Worm (Caenorhabditis elegans) whole organism, young adult: ENCODE results near the gene T02H6.5.

Experiments
- B0261.1 ChIP-seq: sonication (generic microtip); optimal IDR thresholded peaks from 2 replicates; lab custom pipeline; 2016; ENCODE audit warnings: mild to moderate bottlenecking, missing genetic modification characterization, moderate library complexity, missing compliant biosample characterization
- D2030.7 ChIP-seq: fragments of 200-800 bp; sonication (Bioruptor generic); IDR thresholded peaks from 2 replicates; pipeline ENCODE4 v1.3.6; 2022; ENCODE audit warnings: missing genetic modification reagents, missing genetic modification characterization, missing compliant biosample characterization
- F23B12.7 ChIP-seq: sonication (generic microtip); optimal IDR thresholded peaks from 2 replicates; lab custom pipeline; 2017; ENCODE audit warnings: missing genetic modification characterization, mild to moderate bottlenecking, missing compliant biosample characterization, antibody characterized with exemption, moderate library complexity; ENCODE audit not compliant: insufficient read depth
- F33H1.4 ChIP-seq: fragments of 200-800 bp; sonication (Bioruptor generic); IDR thresholded peaks from 2 replicates; pipeline ENCODE4 v1.3.6; 2022; ENCODE audit warnings: missing genetic modification reagents, missing genetic modification characterization, missing compliant biosample characterization
- K11D2.4 ChIP-seq: fragments of 200-800 bp; sonication (Bioruptor generic); IDR thresholded peaks from 2 replicates; pipeline ENCODE4 v1.3.6; 2022; ENCODE audit warnings: missing genetic modification reagents, missing genetic modification characterization, missing compliant biosample characterization
- K12H6.12 ChIP-seq: fragments of 200-800 bp; sonication (Bioruptor generic); optimal IDR thresholded peaks from 2 replicates; lab custom pipeline; 2018; ENCODE audit warnings: mild to moderate bottlenecking, missing genetic modification characterization, missing compliant biosample characterization
- T07F8.4 ChIP-seq: sonication (generic microtip); optimal IDR thresholded peaks from 2 replicates; lab custom pipeline; 2016; ENCODE audit warnings: mild to moderate bottlenecking, missing genetic modification characterization, moderate library complexity, missing compliant biosample characterization
- Y95B8A.8 ChIP-seq: fragments of 200-800 bp; sonication (Bioruptor generic); IDR thresholded peaks from 2 replicates; pipeline ENCODE4 v1.3.6; 2022; ENCODE audit warnings: missing genetic modification reagents, missing genetic modification characterization, missing compliant biosample characterization
- aptf-3 ChIP-seq: fragments of 200-800 bp; sonication (Bioruptor generic); IDR thresholded peaks from 2 replicates; pipeline ENCODE4 v1.3.6; 2022; ENCODE audit warnings: missing genetic modification characterization, missing compliant biosample characterization
- attf-5 ChIP-seq: fragments of 200-800 bp; sonication (Bioruptor generic); optimal IDR thresholded peaks from 2 replicates; lab custom pipeline; 2018; ENCODE audit warnings: mild to moderate bottlenecking, missing genetic modification characterization, missing compliant biosample characterization
- ccch-3 ChIP-seq: fragments of 200-800 bp; sonication (Bioruptor generic); optimal IDR thresholded peaks from 2 replicates; lab custom pipeline; 2018; ENCODE audit warnings: mild to moderate bottlenecking, missing genetic modification characterization, missing compliant biosample characterization
- cebp-1 ChIP-seq, 2 experiments: fragments of 200-800 bp in 1 of 2; sonication (Bioruptor generic) in 1 of 2; sonication (generic microtip) in 1 of 2; IDR thresholded peaks in 1 of 2; optimal IDR thresholded peaks in 1 of 2; 2 replicates each; pipeline versions ENCODE4 v1.3.6 to Lab custom; 2017 to 2022; ENCODE audit warnings: missing compliant biosample characterization in 2 of 2, missing genetic modification characterization in 2 of 2, mild to moderate bottlenecking in 1 of 2, missing genetic modification reagents in 1 of 2, moderate library complexity in 1 of 2
- ceh-40 ChIP-seq: fragments of 200-800 bp; sonication (Bioruptor generic); IDR thresholded peaks from 2 replicates; pipeline ENCODE4 v1.3.6; 2022; ENCODE audit warnings: missing genetic modification characterization, missing compliant biosample characterization
- ceh-58 ChIP-seq: fragments of 200-800 bp; sonication (Bioruptor generic); IDR thresholded peaks from 2 replicates; pipeline ENCODE4 v1.3.6; 2022; ENCODE audit warnings: missing genetic modification characterization, missing compliant biosample characterization
- ceh-79 ChIP-seq: sonication (generic microtip); optimal IDR thresholded peaks from 2 replicates; lab custom pipeline; 2017; ENCODE audit warnings: mild to moderate bottlenecking, missing genetic modification characterization, missing compliant biosample characterization
- chd-7 ChIP-seq: sonication (generic microtip); optimal IDR thresholded peaks from 2 replicates; lab custom pipeline; 2016; ENCODE audit warnings: mild to moderate bottlenecking, missing genetic modification characterization, moderate library complexity, missing compliant biosample characterization
- die-1 ChIP-seq: sonication (generic microtip); optimal IDR thresholded peaks from 2 replicates; lab custom pipeline; 2016; ENCODE audit warnings: missing genotype, mild to moderate bottlenecking, missing genetic modification characterization, missing compliant biosample characterization
- dox-1 ChIP-seq: fragments of 200-800 bp; sonication (Bioruptor generic); IDR thresholded peaks from 2 replicates; pipeline ENCODE4 v1.3.6; 2022; ENCODE audit warnings: missing genetic modification reagents, missing genetic modification characterization, missing compliant biosample characterization
- dpff-1 ChIP-seq: sonication (generic microtip); optimal IDR thresholded peaks from 2 replicates; lab custom pipeline; 2017; ENCODE audit warnings: mild to moderate bottlenecking, missing genetic modification characterization, missing compliant biosample characterization
- dpl-1 ChIP-seq: fragments of 150-350 bp; optimal IDR thresholded peaks from 2 replicates; lab custom pipeline; 2014; ENCODE audit warnings: missing biosample characterization, missing genetic modification reagents, missing genetic modification characterization
- ets-4 ChIP-seq: fragments of 200-800 bp; sonication (Bioruptor generic); optimal IDR thresholded peaks from 2 replicates; lab custom pipeline; 2018; ENCODE audit warnings: mild to moderate bottlenecking, missing genetic modification characterization, missing compliant biosample characterization
- him-1 ChIP-seq: sonication (generic microtip); optimal IDR thresholded peaks from 2 replicates; lab custom pipeline; 2016; ENCODE audit warnings: missing genotype, missing genetic modification reagents, missing genetic modification characterization, missing compliant biosample characterization
- hmg-1.2 ChIP-seq: fragments of 200-800 bp; sonication (Bioruptor generic); IDR thresholded peaks from 2 replicates; pipeline ENCODE4 v1.3.6; 2022; ENCODE audit warnings: missing genetic modification reagents, missing genetic modification characterization, missing compliant biosample characterization
- hmg-20 ChIP-seq: fragments of 200-800 bp; sonication (Bioruptor generic); IDR thresholded peaks from 2 replicates; pipeline ENCODE4 v1.3.6; 2022; ENCODE audit warnings: missing genetic modification reagents, missing genetic modification characterization, missing compliant biosample characterization
- hsf-1 ChIP-seq: fragments of 200-800 bp; sonication (Bioruptor generic); IDR thresholded peaks from 2 replicates; pipeline ENCODE4 v1.3.6; 2022; ENCODE audit warnings: missing genetic modification reagents, missing genetic modification characterization, missing compliant biosample characterization
- let-526 ChIP-seq: fragments of 200-800 bp; sonication (Bioruptor generic); IDR thresholded peaks from 2 replicates; pipeline ENCODE4 v1.3.6; 2022; ENCODE audit warnings: missing genetic modification reagents, missing genetic modification characterization, missing compliant biosample characterization
- lin-35 ChIP-seq, 3 experiments: fragments of 150-350 bp in 2 of 3; sonication (generic microtip) in 1 of 3; optimal IDR thresholded peaks; 2 replicates each; lab custom pipeline; 2014 to 2018; ENCODE audit warnings: missing biosample characterization in 3 of 3, missing genetic modification characterization in 3 of 3, missing genetic modification reagents in 3 of 3
- lir-1 ChIP-seq: fragments of 200-800 bp; sonication (Bioruptor generic); conservative IDR thresholded peaks from 2 replicates; pipeline ENCODE4 v1.3.6; 2022; ENCODE audit warnings: missing genetic modification reagents, missing genetic modification characterization, missing compliant biosample characterization
- lsl-1 ChIP-seq: fragments of 200-800 bp; sonication (Bioruptor generic); optimal IDR thresholded peaks from 2 replicates; lab custom pipeline; 2018; ENCODE audit warnings: mild to moderate bottlenecking, missing genetic modification characterization, moderate library complexity, missing compliant biosample characterization
- madf-10 ChIP-seq: sonication (generic microtip); optimal IDR thresholded peaks from 2 replicates; lab custom pipeline; 2016; ENCODE audit warnings: mild to moderate bottlenecking, missing genetic modification characterization, missing compliant biosample characterization
- madf-3 ChIP-seq: fragments of 200-800 bp; sonication (Bioruptor generic); IDR thresholded peaks from 2 replicates; pipeline ENCODE4 v1.3.6; 2022; ENCODE audit warnings: missing genetic modification reagents, missing genetic modification characterization, missing compliant biosample characterization
- mcd-1 ChIP-seq: fragments of 200-800 bp; sonication (Bioruptor generic); IDR thresholded peaks from 2 replicates; pipeline ENCODE4 v1.3.6; 2022; ENCODE audit warnings: missing genetic modification reagents, missing genetic modification characterization, missing compliant biosample characterization
- mel-28 ChIP-seq: sonication (generic microtip); optimal IDR thresholded peaks from 2 replicates; lab custom pipeline; 2016; ENCODE audit warnings: borderline replicate concordance, mild to moderate bottlenecking, missing genetic modification characterization, missing compliant biosample characterization
- mes-4 ChIP-seq: sonication (generic microtip); optimal IDR thresholded peaks from 2 replicates; lab custom pipeline; 2016; ENCODE audit warnings: missing genotype, missing genetic modification characterization, missing compliant biosample characterization
- pbrm-1 ChIP-seq: fragments of 200-800 bp; sonication (Bioruptor generic); IDR thresholded peaks from 2 replicates; pipeline ENCODE4 v1.3.6; 2022; ENCODE audit warnings: missing genetic modification reagents, missing genetic modification characterization, missing compliant biosample characterization
- rpc-1 ChIP-seq, 2 experiments: fragments of 150-350 bp in 1 of 2; sonication (generic microtip) in 1 of 2; optimal IDR thresholded peaks; 2 replicates each; lab custom pipeline; 2014 to 2018; ENCODE audit warnings: missing biosample characterization in 1 of 2, missing genetic modification characterization in 1 of 2, missing genetic modification reagents in 1 of 2, missing genotype in 1 of 2
- sptf-2 ChIP-seq: fragments of 200-800 bp; sonication (Bioruptor generic); optimal IDR thresholded peaks from 2 replicates; lab custom pipeline; 2018; ENCODE audit warnings: mild to moderate bottlenecking, missing genetic modification characterization, missing compliant biosample characterization
- tbx-9 ChIP-seq: sonication (generic microtip); optimal IDR thresholded peaks from 2 replicates; lab custom pipeline; 2016; ENCODE audit warnings: borderline replicate concordance, missing genetic modification characterization, inconsistent platforms, missing compliant biosample characterization
- tlf-1 ChIP-seq: fragments of 200-800 bp; sonication (Bioruptor generic); optimal IDR thresholded peaks from 2 replicates; lab custom pipeline; 2018; ENCODE audit warnings: mild to moderate bottlenecking, missing genetic modification characterization, missing compliant biosample characterization
- zfh-2 ChIP-seq: fragments of 200-800 bp; sonication (Bioruptor generic); conservative IDR thresholded peaks from 2 replicates; pipeline ENCODE4 v1.3.6; 2022; ENCODE audit warnings: missing genetic modification reagents, missing genetic modification characterization, missing compliant biosample characterization
- ztf-18 ChIP-seq: sonication (generic microtip); optimal IDR thresholded peaks from 2 replicates; lab custom pipeline; 2016; ENCODE audit warnings: missing genotype, mild to moderate bottlenecking, missing genetic modification characterization, missing compliant biosample characterization
- ztf-3 ChIP-seq: fragments of 200-800 bp; sonication (Bioruptor generic); optimal IDR thresholded peaks from 2 replicates; lab custom pipeline; 2018; ENCODE audit warnings: mild to moderate bottlenecking, missing genetic modification characterization, missing compliant biosample characterization

Gene T02H6.5

DNA sequence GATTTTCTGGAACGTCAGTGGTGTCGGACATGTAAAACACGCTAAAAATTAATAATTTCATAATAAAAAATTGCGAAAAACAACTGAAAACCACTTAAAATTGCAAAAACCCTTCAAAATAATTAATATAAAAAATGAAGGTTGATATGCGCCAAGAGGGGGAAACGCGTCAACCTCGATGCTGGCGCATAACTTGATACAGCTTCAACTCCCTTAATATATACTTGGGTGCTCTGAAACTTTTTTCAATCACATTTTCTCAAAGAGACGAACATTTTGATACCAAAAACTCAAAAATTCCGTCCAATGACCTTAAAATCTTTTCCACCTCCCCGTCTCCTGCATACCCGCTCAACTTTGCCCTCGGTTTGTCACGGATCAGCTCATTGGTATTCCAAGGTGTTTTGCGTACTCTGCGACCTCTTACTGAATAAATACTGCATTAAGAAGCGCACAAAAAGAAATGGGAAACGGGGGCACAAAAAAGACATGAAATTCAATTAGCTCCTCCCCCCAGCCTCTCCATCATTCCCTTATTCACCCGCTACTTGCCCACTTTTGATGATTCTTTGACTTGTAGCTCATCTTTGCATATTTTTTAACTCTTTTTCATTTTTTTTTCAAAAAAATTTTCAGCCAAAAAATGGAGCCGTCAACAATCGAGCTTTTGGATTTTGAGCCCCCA lies 34.4 kb upstream of the T02H6.5 start, which contains the start of the genes K07E8.7 and frpr-14:
K07E8.7 (minus strand) TSS at position 47 of the 685 bp plus-strand sequence.
frpr-14 (plus strand) TSS at position 635 of the 685 bp plus-strand sequence.
- TF ChIP-seq cebp-1 (GFP tag; IDR thresholded peaks at IDR 0.05; lab: Robert Waterston, UW) (no peak), cebp-1 (tag; optimal IDR thresholded peaks at IDR 0.05; lab: Kevin White, UChicago) (no peak), rpc-1 (optimal IDR thresholded peaks at IDR 0.05; lab: Kevin White, UChicago) (no peak), rpc-1 (tag; optimal IDR thresholded peaks at IDR 0.05; lab: Kevin White, UChicago) (no peak), Y95B8A.8 (GFP tag; lab: Robert Waterston, UW) (no peak), aptf-3 (GFP tag; lab: Robert Waterston, UW) (no peak), let-526 (GFP tag; lab: Robert Waterston, UW) (no peak), mcd-1 (GFP tag; lab: Robert Waterston, UW) (peak; percentile 54; the same call in 1 of the 2 replicates), ceh-40 (GFP tag; lab: Robert Waterston, UW) (no peak), F33H1.4 (no peak), ztf-18 (tag; lab: Kevin White, UChicago) (peak; percentile 92), F23B12.7 (peak; percentile 33), hmg-20 (GFP tag; lab: Robert Waterston, UW) (no peak), ccch-3 (GFP tag; lab: Kevin White, UChicago) (no peak), lin-35 (GFP tag; optimal IDR thresholded peaks at IDR 0.05; lab: Kevin White, UChicago) (no peak), hmg-1.2 (GFP tag; lab: Robert Waterston, UW) (0 out of 2 replicates have a peak, but pooled peaks have one; percentile 18), chd-7 (tag; lab: Kevin White, UChicago) (no peak), die-1 (tag; lab: Kevin White, UChicago) (no peak), lsl-1 (peak; percentile 4)

DNA sequence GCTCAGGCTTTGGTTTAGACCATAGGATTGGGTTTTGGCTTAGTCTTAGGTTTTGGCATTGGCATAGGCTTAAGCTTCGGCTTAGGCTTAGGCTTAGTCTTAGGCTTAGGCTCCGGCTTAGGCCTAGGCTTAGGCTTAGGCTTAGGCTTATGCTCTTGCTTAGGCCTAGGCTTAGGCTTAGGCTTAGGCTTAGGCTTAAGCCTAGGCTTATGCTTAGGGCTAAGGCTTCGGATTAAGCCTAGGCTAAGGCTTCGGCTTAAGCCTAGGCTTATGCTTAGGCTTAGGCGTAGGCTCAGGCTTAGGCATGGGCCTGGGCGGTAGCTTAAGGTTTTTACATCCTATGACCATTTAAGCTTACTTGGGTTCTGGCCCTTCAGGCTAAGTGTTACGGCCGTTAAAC lies 33.6 kb upstream of the T02H6.5 start:
- TF ChIP-seq zfh-2 (GFP tag; lab: Robert Waterston, UW) (no peak), ceh-58 (no peak), ztf-3 (GFP tag; lab: Kevin White, UChicago) (no peak), dpff-1 (no peak), hmg-20 (GFP tag; lab: Robert Waterston, UW) (no peak), him-1 (tag; lab: Kevin White, UChicago) (no peak), tbx-9 (tag; lab: Kevin White, UChicago) (no peak), madf-10 (tag; lab: Kevin White, UChicago) (no peak), cebp-1 (GFP tag; IDR thresholded peaks at IDR 0.05; lab: Robert Waterston, UW) (no peak), cebp-1 (tag; optimal IDR thresholded peaks at IDR 0.05; lab: Kevin White, UChicago) (no peak), K11D2.4 (GFP tag; lab: Robert Waterston, UW) (no peak), attf-5 (no peak), ceh-79 (tag; lab: Kevin White, UChicago) (no peak), die-1 (tag; lab: Kevin White, UChicago) (no peak), B0261.1 (tag; lab: Kevin White, UChicago) (no peak), let-526 (GFP tag; lab: Robert Waterston, UW) (no peak)
- TF ChIP-seq, all 124 proteins: peak for 0

- TF ChIP-seq sptf-2 (GFP tag; lab: Kevin White, UChicago): no peak
- TF ChIP-seq D2030.7 (GFP tag; lab: Robert Waterston, UW): no peak
- no peak for TF ChIP-seq K12H6.12 (tag; lab: Kevin White, UChicago)
- no peak for TF ChIP-seq mel-28 (tag; lab: Kevin White, UChicago)
- no peak for TF ChIP-seq dpl-1
- no peak for TF ChIP-seq tlf-1 (GFP tag; lab: Kevin White, UChicago)
- TF ChIP-seq F23B12.7: no peak
- no peak for TF ChIP-seq T07F8.4 (tag; lab: Kevin White, UChicago)
- TF ChIP-seq hsf-1 (GFP tag; lab: Robert Waterston, UW): no peak
- TF ChIP-seq mes-4 (tag; lab: Kevin White, UChicago): no peak
- no peak for TF ChIP-seq lir-1 (GFP tag; lab: Robert Waterston, UW)
- TF ChIP-seq ets-4 (GFP tag; lab: Kevin White, UChicago): no peak
- no peak for TF ChIP-seq let-526 (GFP tag; lab: Robert Waterston, UW)
- no peak for TF ChIP-seq F33H1.4
- TF ChIP-seq madf-3: no peak
- no peak for TF ChIP-seq dox-1 (GFP tag; lab: Robert Waterston, UW)
- TF ChIP-seq pbrm-1: no peak
- TF ChIP-seq, all 124 proteins: peak for 0
Observed at ce11 chrII:658369-658768, 26.5 kb upstream of the T02H6.5 start, which contains the start of gene sdz-24. Gene sdz-24, plus strand, starts transcription at chrII:658669.
